Worm (Caenorhabditis elegans): Measurements from ENCODE around the gene B0563.1.

DNA sequence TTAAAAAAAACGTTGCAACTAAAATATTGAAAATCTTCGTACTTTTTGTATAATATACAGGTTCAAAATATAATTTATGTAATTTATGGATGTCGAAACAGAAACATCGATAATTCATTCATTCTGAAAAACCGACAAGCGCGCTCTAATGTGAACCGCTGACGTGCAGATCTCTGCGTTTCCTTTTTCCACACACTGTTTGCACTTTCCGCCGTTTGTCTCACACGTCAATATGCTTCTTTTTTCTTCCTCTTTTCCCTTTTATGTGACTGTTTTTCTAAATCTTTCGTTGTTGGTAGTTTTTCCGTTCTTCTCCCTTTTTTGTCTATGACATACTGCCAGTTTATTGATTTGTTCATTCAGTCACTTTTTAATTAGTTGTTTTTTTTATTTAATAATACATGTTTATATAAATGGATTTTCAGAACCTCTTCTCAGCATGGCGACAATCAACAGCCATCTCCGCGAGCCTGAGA, 21.0 kb upstream of the B0563.1 start, which contains the start of gene tmbi-4:
- TF ChIP-seq lin-15B (tag; optimal IDR thresholded peaks at IDR 0.05) (peak; percentile 55), ceh-9 (tag; optimal IDR thresholded peaks at IDR 0.05) (no peak), ceh-82 (tag; optimal IDR thresholded peaks at IDR 0.05) (no peak), nhr-23 (tag; optimal IDR thresholded peaks at IDR 0.05) (peak; percentile 38)
